Worm (Caenorhabditis elegans) whole organism, young adult: ENCODE results near the gene cyn-10.

Experiments used
- B0035.1 ChIP-seq: sonication (generic microtip); optimal IDR thresholded peaks from 2 replicates; lab custom pipeline; 2016; ENCODE audit warnings: missing genetic modification characterization, mild to moderate bottlenecking, missing compliant biosample characterization, missing genotype, missing genetic modification reagents
- B0261.1 ChIP-seq: sonication (generic microtip); optimal IDR thresholded peaks from 2 replicates; lab custom pipeline; 2016; ENCODE audit warnings: mild to moderate bottlenecking, missing genetic modification characterization, moderate library complexity, missing compliant biosample characterization
- D2030.7 ChIP-seq: fragments of 200-800 bp; sonication (Bioruptor generic); IDR thresholded peaks from 2 replicates; pipeline ENCODE4 v1.3.6; 2022; ENCODE audit warnings: missing genetic modification reagents, missing genetic modification characterization, missing compliant biosample characterization
- F10E7.11 ChIP-seq: sonication (generic microtip); optimal IDR thresholded peaks from 2 replicates; lab custom pipeline; 2017; ENCODE audit warnings: mild to moderate bottlenecking, missing genetic modification characterization, moderate library complexity, missing compliant biosample characterization
- F52B5.7 ChIP-seq: sonication (generic microtip); optimal IDR thresholded peaks from 2 replicates; lab custom pipeline; 2016; ENCODE audit warnings: mild to moderate bottlenecking, missing genetic modification characterization, missing compliant biosample characterization
- F55B11.4 ChIP-seq: sonication (generic microtip); optimal IDR thresholded peaks from 2 replicates; lab custom pipeline; 2016; ENCODE audit warnings: missing compliant biosample characterization, missing genetic modification characterization, borderline replicate concordance; ENCODE audit not compliant: insufficient read depth
- F57A8.1 ChIP-seq: fragments of 200-800 bp; sonication (Bioruptor generic); optimal IDR thresholded peaks from 2 replicates; lab custom pipeline; 2018; ENCODE audit warnings: mild to moderate bottlenecking, missing genetic modification characterization, moderate library complexity, missing compliant biosample characterization
- K11D2.4 ChIP-seq: fragments of 200-800 bp; sonication (Bioruptor generic); IDR thresholded peaks from 2 replicates; pipeline ENCODE4 v1.3.6; 2022; ENCODE audit warnings: missing genetic modification reagents, missing genetic modification characterization, missing compliant biosample characterization
- K12H6.12 ChIP-seq: fragments of 200-800 bp; sonication (Bioruptor generic); optimal IDR thresholded peaks from 2 replicates; lab custom pipeline; 2018; ENCODE audit warnings: mild to moderate bottlenecking, missing genetic modification characterization, missing compliant biosample characterization
- Y53F4B.3 ChIP-seq: fragments of 200-800 bp; sonication (Bioruptor generic); IDR thresholded peaks from 2 replicates; pipeline ENCODE4 v1.3.6; 2022; ENCODE audit warnings: missing genetic modification reagents, missing genetic modification characterization, missing compliant biosample characterization
- Y56A3A.18 ChIP-seq: fragments of 200-800 bp; sonication (Bioruptor generic); IDR thresholded peaks from 2 replicates; pipeline ENCODE4 v1.3.6; 2022; ENCODE audit warnings: missing genetic modification reagents, missing genetic modification characterization, missing compliant biosample characterization
- Y79H2A.3 ChIP-seq: fragments of 200-800 bp; sonication (Bioruptor generic); conservative IDR thresholded peaks from 2 replicates; pipeline ENCODE4 v1.3.6; 2022; ENCODE audit warnings: missing genetic modification reagents, missing genetic modification characterization, missing compliant biosample characterization
- Y95B8A.8 ChIP-seq: fragments of 200-800 bp; sonication (Bioruptor generic); IDR thresholded peaks from 2 replicates; pipeline ENCODE4 v1.3.6; 2022; ENCODE audit warnings: missing genetic modification reagents, missing genetic modification characterization, missing compliant biosample characterization
- ZK185.1 ChIP-seq: sonication (generic microtip); optimal IDR thresholded peaks from 2 replicates; lab custom pipeline; 2016; ENCODE audit warnings: mild to moderate bottlenecking, missing genetic modification characterization, missing compliant biosample characterization; ENCODE audit not compliant: poor library complexity, severe bottlenecking
- akir-1 ChIP-seq: fragments of 200-800 bp; sonication (Bioruptor generic); optimal IDR thresholded peaks from 2 replicates; lab custom pipeline; 2018; ENCODE audit warnings: mild to moderate bottlenecking, missing genetic modification characterization, moderate library complexity, missing compliant biosample characterization
- ama-1 ChIP-seq, 3 experiments: fragments of 150-350 bp in 1 of 3; sonication (generic microtip) in 2 of 3; optimal IDR thresholded peaks; 2 replicates each; lab custom pipeline; 2014 to 2018; ENCODE audit warnings: missing biosample characterization in 2 of 3, missing genetic modification characterization in 2 of 3, missing genetic modification reagents in 2 of 3
- aptf-2 ChIP-seq: fragments of 200-800 bp; sonication (Bioruptor generic); conservative IDR thresholded peaks from 2 replicates; pipeline ENCODE4 v1.3.6; 2022; ENCODE audit warnings: missing genetic modification reagents, missing genetic modification characterization, missing compliant biosample characterization
- athp-1 ChIP-seq: sonication (generic microtip); optimal IDR thresholded peaks from 2 replicates; lab custom pipeline; 2017; ENCODE audit warnings: mild to moderate bottlenecking, missing genetic modification characterization, missing compliant biosample characterization
- attf-3 ChIP-seq: fragments of 200-800 bp; sonication (Bioruptor generic); conservative IDR thresholded peaks from 2 replicates; pipeline ENCODE4 v1.3.6; 2022; ENCODE audit warnings: missing genetic modification reagents, missing genetic modification characterization, missing compliant biosample characterization
- attf-6 ChIP-seq: fragments of 200-800 bp; sonication (Bioruptor generic); IDR thresholded peaks from 2 replicates; pipeline ENCODE4 v1.3.6; 2022; ENCODE audit warnings: missing genetic modification reagents, missing genetic modification characterization, missing compliant biosample characterization
- bed-1 ChIP-seq: fragments of 200-800 bp; sonication (Bioruptor generic); IDR thresholded peaks from 2 replicates; pipeline ENCODE4 v1.3.6; 2022; ENCODE audit warnings: missing genetic modification reagents, missing genetic modification characterization, missing compliant biosample characterization
- bed-2 ChIP-seq: fragments of 200-800 bp; sonication (Bioruptor generic); IDR thresholded peaks from 2 replicates; pipeline ENCODE4 v1.3.6; 2022; ENCODE audit warnings: missing genetic modification reagents, missing genetic modification characterization, missing compliant biosample characterization
- ceh-27 ChIP-seq: fragments of 200-800 bp; sonication (Bioruptor generic); optimal IDR thresholded peaks from 2 replicates; lab custom pipeline; 2018; ENCODE audit warnings: mild to moderate bottlenecking, missing genetic modification characterization, moderate library complexity, missing compliant biosample characterization
- ceh-40 ChIP-seq: fragments of 200-800 bp; sonication (Bioruptor generic); IDR thresholded peaks from 2 replicates; pipeline ENCODE4 v1.3.6; 2022; ENCODE audit warnings: missing genetic modification characterization, missing compliant biosample characterization
- ceh-58 ChIP-seq: fragments of 200-800 bp; sonication (Bioruptor generic); IDR thresholded peaks from 2 replicates; pipeline ENCODE4 v1.3.6; 2022; ENCODE audit warnings: missing genetic modification characterization, missing compliant biosample characterization
- ceh-91 ChIP-seq: fragments of 200-800 bp; sonication (Bioruptor generic); IDR thresholded peaks from 2 replicates; pipeline ENCODE4 v1.3.6; 2022; ENCODE audit warnings: missing genetic modification reagents, missing genetic modification characterization, missing compliant biosample characterization
- chd-7 ChIP-seq: sonication (generic microtip); optimal IDR thresholded peaks from 2 replicates; lab custom pipeline; 2016; ENCODE audit warnings: mild to moderate bottlenecking, missing genetic modification characterization, moderate library complexity, missing compliant biosample characterization
- egl-18 ChIP-seq: fragments of 200-800 bp; sonication (Bioruptor generic); IDR thresholded peaks from 2 replicates; pipeline ENCODE4 v1.3.6; 2022; ENCODE audit warnings: missing genetic modification reagents, missing genetic modification characterization, missing compliant biosample characterization
- ets-4 ChIP-seq: fragments of 200-800 bp; sonication (Bioruptor generic); optimal IDR thresholded peaks from 2 replicates; lab custom pipeline; 2018; ENCODE audit warnings: mild to moderate bottlenecking, missing genetic modification characterization, missing compliant biosample characterization
- hlh-26 ChIP-seq: fragments of 200-800 bp; sonication (Bioruptor generic); conservative IDR thresholded peaks from 2 replicates; pipeline ENCODE4 v1.3.6; 2022; ENCODE audit warnings: missing genetic modification reagents, missing genetic modification characterization, missing compliant biosample characterization
- hrde-1 ChIP-seq: sonication (generic microtip); optimal IDR thresholded peaks from 2 replicates; lab custom pipeline; 2016; ENCODE audit warnings: missing genetic modification characterization, mild to moderate bottlenecking, missing compliant biosample characterization, moderate library complexity, missing genotype, missing genetic modification reagents, borderline replicate concordance
- let-526 ChIP-seq: fragments of 200-800 bp; sonication (Bioruptor generic); IDR thresholded peaks from 2 replicates; pipeline ENCODE4 v1.3.6; 2022; ENCODE audit warnings: missing genetic modification reagents, missing genetic modification characterization, missing compliant biosample characterization
- let-607 ChIP-seq, 2 experiments: fragments of 200-800 bp in 1 of 2; sonication (Bioruptor generic) in 1 of 2; sonication (generic microtip) in 1 of 2; optimal IDR thresholded peaks; 2 replicates each; lab custom pipeline; 2016 to 2018; ENCODE audit warnings: mild to moderate bottlenecking in 2 of 2, missing compliant biosample characterization in 2 of 2, missing genetic modification characterization in 2 of 2, moderate library complexity in 2 of 2, missing genotype in 1 of 2
- lsy-27 ChIP-seq: sonication (generic microtip); optimal IDR thresholded peaks from 2 replicates; lab custom pipeline; 2017; ENCODE audit warnings: missing genetic modification characterization, mild to moderate bottlenecking, missing compliant biosample characterization, antibody characterized with exemption, missing genotype, borderline replicate concordance; ENCODE audit not compliant: insufficient read depth
- madf-10 ChIP-seq: sonication (generic microtip); optimal IDR thresholded peaks from 2 replicates; lab custom pipeline; 2016; ENCODE audit warnings: mild to moderate bottlenecking, missing genetic modification characterization, missing compliant biosample characterization
- madf-8 ChIP-seq: fragments of 200-800 bp; sonication (Bioruptor generic); conservative IDR thresholded peaks from 2 replicates; pipeline ENCODE4 v1.3.6; 2022; ENCODE audit warnings: missing genetic modification reagents, missing genetic modification characterization, missing compliant biosample characterization
- mel-28 ChIP-seq: sonication (generic microtip); optimal IDR thresholded peaks from 2 replicates; lab custom pipeline; 2016; ENCODE audit warnings: borderline replicate concordance, mild to moderate bottlenecking, missing genetic modification characterization, missing compliant biosample characterization
- mes-4 ChIP-seq: sonication (generic microtip); optimal IDR thresholded peaks from 2 replicates; lab custom pipeline; 2016; ENCODE audit warnings: missing genotype, missing genetic modification characterization, missing compliant biosample characterization
- nhr-80 ChIP-seq: sonication (generic microtip); optimal IDR thresholded peaks from 2 replicates; lab custom pipeline; 2016; ENCODE audit warnings: missing genetic modification characterization, missing compliant biosample characterization
- snpc-1.3 ChIP-seq: sonication (generic microtip); optimal IDR thresholded peaks from 2 replicates; lab custom pipeline; 2017; ENCODE audit warnings: missing genetic modification characterization, mild to moderate bottlenecking, missing compliant biosample characterization, antibody characterized with exemption, moderate library complexity, missing genotype, missing genetic modification reagents; ENCODE audit not compliant: insufficient read depth
- somi-1 ChIP-seq: fragments of 200-800 bp; sonication (Bioruptor generic); optimal IDR thresholded peaks from 2 replicates; lab custom pipeline; 2018; ENCODE audit warnings: mild to moderate bottlenecking, missing genetic modification characterization, missing compliant biosample characterization
- sptf-2 ChIP-seq: fragments of 200-800 bp; sonication (Bioruptor generic); optimal IDR thresholded peaks from 2 replicates; lab custom pipeline; 2018; ENCODE audit warnings: mild to moderate bottlenecking, missing genetic modification characterization, missing compliant biosample characterization
- tbp1 ChIP-seq: fragments of 200-800 bp; sonication (Bioruptor generic); optimal IDR thresholded peaks from 2 replicates; lab custom pipeline; 2018; ENCODE audit warnings: mild to moderate bottlenecking, missing genetic modification characterization, missing compliant biosample characterization
- tbx-9 ChIP-seq: sonication (generic microtip); optimal IDR thresholded peaks from 2 replicates; lab custom pipeline; 2016; ENCODE audit warnings: borderline replicate concordance, missing genetic modification characterization, inconsistent platforms, missing compliant biosample characterization
- unc-130 ChIP-seq: sonication (generic microtip); optimal IDR thresholded peaks from 2 replicates; lab custom pipeline; 2016; ENCODE audit warnings: missing genetic modification reagents, missing genetic modification characterization, missing compliant biosample characterization
- unc-62 ChIP-seq: fragments of 150-350 bp; optimal IDR thresholded peaks from 2 replicates; lab custom pipeline; 2014; ENCODE audit warnings: missing biosample characterization, missing genetic modification reagents, missing genetic modification characterization
- ztf-3 ChIP-seq: fragments of 200-800 bp; sonication (Bioruptor generic); optimal IDR thresholded peaks from 2 replicates; lab custom pipeline; 2018; ENCODE audit warnings: mild to moderate bottlenecking, missing genetic modification characterization, missing compliant biosample characterization

The cyn-10 gene

ce11 chrII:6891176-6891575, 22.0 kb downstream of the cyn-10 start (continued):
- TF ChIP-seq sptf-2 (GFP tag; lab: Kevin White, UChicago) = no peak
- no peak for TF ChIP-seq akir-1 (GFP tag; lab: Kevin White, UChicago)
- peak; percentile 84 for TF ChIP-seq K12H6.12
- no peak for TF ChIP-seq ceh-91
- TF ChIP-seq mes-4 (tag; lab: Kevin White, UChicago) = no peak
- no peak for TF ChIP-seq snpc-1.3
- no peak for TF ChIP-seq D2030.7 (GFP tag; lab: Robert Waterston, UW)
- TF ChIP-seq aptf-2 (GFP tag; lab: Robert Waterston, UW) = no peak
- TF ChIP-seq madf-8 = no peak
- no peak for TF ChIP-seq egl-18 (GFP tag; lab: Robert Waterston, UW)
- TF ChIP-seq Y53F4B.3 (GFP tag; lab: Robert Waterston, UW) = no peak
- TF ChIP-seq Y95B8A.8 (GFP tag; lab: Robert Waterston, UW) = no peak
- no peak for TF ChIP-seq B0035.1 (tag; lab: Kevin White, UChicago)
- TF ChIP-seq B0261.1 (tag; lab: Kevin White, UChicago) = no peak
- TF ChIP-seq let-607 (tag; optimal IDR thresholded peaks at IDR 0.05; lab: Kevin White, UChicago) = no peak
- TF ChIP-seq hrde-1 (tag; lab: Kevin White, UChicago) = peak; percentile 6
- no peak for TF ChIP-seq mel-28 (tag; lab: Kevin White, UChicago)
- peak; percentile 30 for TF ChIP-seq somi-1 (GFP tag; lab: Kevin White, UChicago)
- TF ChIP-seq K11D2.4 (GFP tag; lab: Robert Waterston, UW) = no peak
- no peak for TF ChIP-seq ets-4
- no peak for TF ChIP-seq F52B5.7 (tag; lab: Kevin White, UChicago)
- TF ChIP-seq attf-6 (GFP tag; lab: Robert Waterston, UW) = no peak
- no peak for TF ChIP-seq bed-1 (GFP tag; lab: Robert Waterston, UW)
- TF ChIP-seq chd-7 (tag; lab: Kevin White, UChicago) = peak; percentile 68
- peak; percentile 67; the same call in 1 of the 2 replicates for TF ChIP-seq Y56A3A.18 (GFP tag; lab: Robert Waterston, UW)
- TF ChIP-seq madf-10 (tag; lab: Kevin White, UChicago) = peak; percentile 39
- TF ChIP-seq lsy-27 (tag; lab: Kevin White, UChicago) = no peak
- TF ChIP-seq ceh-27 (GFP tag; lab: Kevin White, UChicago) = no peak
- TF ChIP-seq bed-2 = no peak
- TF ChIP-seq ceh-40 (GFP tag; lab: Robert Waterston, UW) = no peak
- TF ChIP-seq let-526 (GFP tag; lab: Robert Waterston, UW) = 0 out of 2 replicates have a peak, but pooled peaks have one; percentile 42
- no peak for TF ChIP-seq unc-130
- TF ChIP-seq nhr-80 (tag; lab: Kevin White, UChicago) = peak; percentile 44
- TF ChIP-seq hlh-26 (GFP tag; lab: Robert Waterston, UW) = no peak
- peak; percentile 52 for TF ChIP-seq ztf-3 (GFP tag; lab: Kevin White, UChicago)
- no peak for TF ChIP-seq Y79H2A.3 (GFP tag; lab: Robert Waterston, UW)
- no peak for TF ChIP-seq unc-62 (GFP tag; lab: Kevin White, UChicago)
- no peak for TF ChIP-seq tbx-9
- no peak for TF ChIP-seq F55B11.4 (tag; lab: Kevin White, UChicago)
- TF ChIP-seq ama-1 (optimal IDR thresholded peaks at IDR 0.05; lab: Kevin White, UChicago) = peak; percentile 66
- TF ChIP-seq ama-1 (GFP tag; optimal IDR thresholded peaks at IDR 0.05; lab: Kevin White, UChicago) = no peak
- TF ChIP-seq attf-3 (GFP tag; lab: Robert Waterston, UW) = no peak
- no peak for TF ChIP-seq F10E7.11 (tag; lab: Kevin White, UChicago)
- no peak for TF ChIP-seq ZK185.1 (tag; lab: Kevin White, UChicago)
- no peak for TF ChIP-seq F57A8.1 (GFP tag; lab: Kevin White, UChicago)
- peak; percentile 22 for TF ChIP-seq tbp1 (GFP tag; lab: Kevin White, UChicago)
- peak; percentile 13 for TF ChIP-seq athp-1 (tag; lab: Kevin White, UChicago)
- no peak for TF ChIP-seq ceh-58 (GFP tag; lab: Robert Waterston, UW)
